Worm (Caenorhabditis elegans) whole organism, young adult: ENCODE measurements around the gene ogr-2.

Source experiments
- B0261.1 ChIP-seq: sonication (generic microtip); optimal IDR thresholded peaks from 2 replicates; lab custom pipeline; 2016; ENCODE audit warnings: mild to moderate bottlenecking, missing genetic modification characterization, moderate library complexity, missing compliant biosample characterization
- B0336.3 ChIP-seq: fragments of 200-800 bp; sonication (Bioruptor generic); IDR thresholded peaks from 2 replicates; pipeline ENCODE4 v1.3.6; 2022; ENCODE audit warnings: missing genetic modification characterization, missing compliant biosample characterization
- F57A8.1 ChIP-seq: fragments of 200-800 bp; sonication (Bioruptor generic); optimal IDR thresholded peaks from 2 replicates; lab custom pipeline; 2018; ENCODE audit warnings: mild to moderate bottlenecking, missing genetic modification characterization, moderate library complexity, missing compliant biosample characterization
- T07F8.4 ChIP-seq: sonication (generic microtip); optimal IDR thresholded peaks from 2 replicates; lab custom pipeline; 2016; ENCODE audit warnings: mild to moderate bottlenecking, missing genetic modification characterization, moderate library complexity, missing compliant biosample characterization
- T26A5.8 ChIP-seq: sonication (generic microtip); optimal IDR thresholded peaks from 2 replicates; lab custom pipeline; 2016; ENCODE audit warnings: missing genetic modification characterization, missing compliant biosample characterization
- Y53F4B.3 ChIP-seq: fragments of 200-800 bp; sonication (Bioruptor generic); IDR thresholded peaks from 2 replicates; pipeline ENCODE4 v1.3.6; 2022; ENCODE audit warnings: missing genetic modification reagents, missing genetic modification characterization, missing compliant biosample characterization
- Y53G8AR.9 ChIP-seq: fragments of 200-800 bp; sonication (Bioruptor generic); conservative IDR thresholded peaks from 2 replicates; pipeline ENCODE4 v1.3.6; 2022; ENCODE audit warnings: missing genetic modification reagents, missing genetic modification characterization, missing compliant biosample characterization
- Y67H2A.10 ChIP-seq: fragments of 200-800 bp; sonication (Bioruptor generic); conservative IDR thresholded peaks from 2 replicates; pipeline ENCODE4 v1.3.6; 2022; ENCODE audit warnings: missing genetic modification reagents, missing genetic modification characterization, missing compliant biosample characterization
- Y95B8A.8 ChIP-seq: fragments of 200-800 bp; sonication (Bioruptor generic); IDR thresholded peaks from 2 replicates; pipeline ENCODE4 v1.3.6; 2022; ENCODE audit warnings: missing genetic modification reagents, missing genetic modification characterization, missing compliant biosample characterization
- aptf-2 ChIP-seq: fragments of 200-800 bp; sonication (Bioruptor generic); conservative IDR thresholded peaks from 2 replicates; pipeline ENCODE4 v1.3.6; 2022; ENCODE audit warnings: missing genetic modification reagents, missing genetic modification characterization, missing compliant biosample characterization
- attf-3 ChIP-seq: fragments of 200-800 bp; sonication (Bioruptor generic); conservative IDR thresholded peaks from 2 replicates; pipeline ENCODE4 v1.3.6; 2022; ENCODE audit warnings: missing genetic modification reagents, missing genetic modification characterization, missing compliant biosample characterization
- ccch-3 ChIP-seq: fragments of 200-800 bp; sonication (Bioruptor generic); optimal IDR thresholded peaks from 2 replicates; lab custom pipeline; 2018; ENCODE audit warnings: mild to moderate bottlenecking, missing genetic modification characterization, missing compliant biosample characterization
- cebp-1 ChIP-seq, 2 experiments: fragments of 200-800 bp in 1 of 2; sonication (Bioruptor generic) in 1 of 2; sonication (generic microtip) in 1 of 2; IDR thresholded peaks in 1 of 2; optimal IDR thresholded peaks in 1 of 2; 2 replicates each; pipeline versions ENCODE4 v1.3.6 to Lab custom; 2017 to 2022; ENCODE audit warnings: missing compliant biosample characterization in 2 of 2, missing genetic modification characterization in 2 of 2, mild to moderate bottlenecking in 1 of 2, missing genetic modification reagents in 1 of 2, moderate library complexity in 1 of 2
- dox-1 ChIP-seq: fragments of 200-800 bp; sonication (Bioruptor generic); IDR thresholded peaks from 2 replicates; pipeline ENCODE4 v1.3.6; 2022; ENCODE audit warnings: missing genetic modification reagents, missing genetic modification characterization, missing compliant biosample characterization
- efl-1 ChIP-seq: fragments of 150-350 bp; optimal IDR thresholded peaks from 2 replicates; lab custom pipeline; 2014; ENCODE audit warnings: missing biosample characterization, missing genetic modification reagents, missing genetic modification characterization
- egl-44 ChIP-seq: fragments of 200-800 bp; sonication (Bioruptor generic); IDR thresholded peaks from 2 replicates; pipeline ENCODE4 v1.3.6; 2022; ENCODE audit warnings: missing genetic modification reagents, missing genetic modification characterization, missing compliant biosample characterization
- ekl-4 ChIP-seq: fragments of 200-800 bp; sonication (Bioruptor generic); IDR thresholded peaks from 2 replicates; pipeline ENCODE4 v1.3.6; 2022; ENCODE audit warnings: missing genetic modification reagents, missing genetic modification characterization, missing compliant biosample characterization
- gei-17 ChIP-seq: fragments of 200-800 bp; sonication (Bioruptor generic); optimal IDR thresholded peaks from 2 replicates; lab custom pipeline; 2018; ENCODE audit warnings: mild to moderate bottlenecking, missing genetic modification characterization, missing compliant biosample characterization
- him-1 ChIP-seq: sonication (generic microtip); optimal IDR thresholded peaks from 2 replicates; lab custom pipeline; 2016; ENCODE audit warnings: missing genotype, missing genetic modification reagents, missing genetic modification characterization, missing compliant biosample characterization
- hlh-12 ChIP-seq: sonication (generic microtip); optimal IDR thresholded peaks from 2 replicates; lab custom pipeline; 2016; ENCODE audit warnings: missing genetic modification characterization, missing compliant biosample characterization
- hlh-26 ChIP-seq: fragments of 200-800 bp; sonication (Bioruptor generic); conservative IDR thresholded peaks from 2 replicates; pipeline ENCODE4 v1.3.6; 2022; ENCODE audit warnings: missing genetic modification reagents, missing genetic modification characterization, missing compliant biosample characterization
- let-607 ChIP-seq, 2 experiments: fragments of 200-800 bp in 1 of 2; sonication (Bioruptor generic) in 1 of 2; sonication (generic microtip) in 1 of 2; optimal IDR thresholded peaks; 2 replicates each; lab custom pipeline; 2016 to 2018; ENCODE audit warnings: mild to moderate bottlenecking in 2 of 2, missing compliant biosample characterization in 2 of 2, missing genetic modification characterization in 2 of 2, moderate library complexity in 2 of 2, missing genotype in 1 of 2
- lin-26 ChIP-seq: fragments of 200-800 bp; sonication (Bioruptor generic); IDR thresholded peaks from 2 replicates; pipeline ENCODE4 v1.3.6; 2022; ENCODE audit warnings: missing genetic modification reagents, missing genetic modification characterization, missing compliant biosample characterization
- lin-40 ChIP-seq: sonication (generic microtip); optimal IDR thresholded peaks from 2 replicates; lab custom pipeline; 2016; ENCODE audit warnings: missing genetic modification characterization, mild to moderate bottlenecking, missing compliant biosample characterization, missing genotype, missing genetic modification reagents
- madf-6 ChIP-seq: fragments of 200-800 bp; sonication (Bioruptor generic); IDR thresholded peaks from 2 replicates; pipeline ENCODE4 v1.3.6; 2022; ENCODE audit warnings: missing genetic modification reagents, missing genetic modification characterization, missing compliant biosample characterization
- mes-4 ChIP-seq: sonication (generic microtip); optimal IDR thresholded peaks from 2 replicates; lab custom pipeline; 2016; ENCODE audit warnings: missing genotype, missing genetic modification characterization, missing compliant biosample characterization
- nfyb-1 ChIP-seq: fragments of 200-800 bp; sonication (Bioruptor generic); IDR thresholded peaks from 2 replicates; pipeline ENCODE4 v1.3.6; 2022; ENCODE audit warnings: missing genetic modification reagents, missing genetic modification characterization, missing compliant biosample characterization
- nhr-80 ChIP-seq: sonication (generic microtip); optimal IDR thresholded peaks from 2 replicates; lab custom pipeline; 2016; ENCODE audit warnings: missing genetic modification characterization, missing compliant biosample characterization
- rcor-1 ChIP-seq: fragments of 200-800 bp; sonication (Bioruptor generic); IDR thresholded peaks from 2 replicates; pipeline ENCODE4 v1.3.6; 2022; ENCODE audit warnings: missing genetic modification reagents, missing genetic modification characterization, missing compliant biosample characterization
- rpc-1 ChIP-seq, 2 experiments: fragments of 150-350 bp in 1 of 2; sonication (generic microtip) in 1 of 2; optimal IDR thresholded peaks; 2 replicates each; lab custom pipeline; 2014 to 2018; ENCODE audit warnings: missing biosample characterization in 1 of 2, missing genetic modification characterization in 1 of 2, missing genetic modification reagents in 1 of 2, missing genotype in 1 of 2
- somi-1 ChIP-seq: fragments of 200-800 bp; sonication (Bioruptor generic); optimal IDR thresholded peaks from 2 replicates; lab custom pipeline; 2018; ENCODE audit warnings: mild to moderate bottlenecking, missing genetic modification characterization, missing compliant biosample characterization
- ztf-25 ChIP-seq: fragments of 200-800 bp; sonication (Bioruptor generic); IDR thresholded peaks from 2 replicates; pipeline ENCODE4 v1.3.6; 2022; ENCODE audit warnings: missing genetic modification reagents, missing genetic modification characterization, missing compliant biosample characterization
- ztf-3 ChIP-seq: fragments of 200-800 bp; sonication (Bioruptor generic); optimal IDR thresholded peaks from 2 replicates; lab custom pipeline; 2018; ENCODE audit warnings: mild to moderate bottlenecking, missing genetic modification characterization, missing compliant biosample characterization
- ztf-6 ChIP-seq: fragments of 200-800 bp; sonication (Bioruptor generic); IDR thresholded peaks from 2 replicates; pipeline ENCODE4 v1.3.6; 2022; ENCODE audit warnings: missing genetic modification reagents, missing genetic modification characterization, missing compliant biosample characterization

ogr-2 gene

ce11 chrII:10019669-10020068, 21.3 kb upstream of the ogr-2 start (continued):
- TF ChIP-seq rpc-1 (optimal IDR thresholded peaks at IDR 0.05; lab: Kevin White, UChicago), result no peak
- TF ChIP-seq rpc-1 (tag; optimal IDR thresholded peaks at IDR 0.05; lab: Kevin White, UChicago), result no peak
- no peak for TF ChIP-seq T26A5.8 (tag; lab: Kevin White, UChicago)
- TF ChIP-seq madf-6 (GFP tag; lab: Robert Waterston, UW), result no peak
- peak; percentile 23 for TF ChIP-seq nhr-80
- TF ChIP-seq attf-3 (GFP tag; lab: Robert Waterston, UW), result no peak
- no peak for TF ChIP-seq ccch-3 (GFP tag; lab: Kevin White, UChicago)
- no peak for TF ChIP-seq aptf-2
- TF ChIP-seq cebp-1 (GFP tag; IDR thresholded peaks at IDR 0.05; lab: Robert Waterston, UW), result no peak
- TF ChIP-seq cebp-1 (tag; optimal IDR thresholded peaks at IDR 0.05; lab: Kevin White, UChicago), result peak; percentile 49
- TF ChIP-seq ztf-6, result no peak
- no peak for TF ChIP-seq efl-1 (GFP tag; lab: Kevin White, UChicago)
- no peak for TF ChIP-seq gei-17
- TF ChIP-seq hlh-26, result no peak
- no peak for TF ChIP-seq dox-1
- no peak for TF ChIP-seq Y67H2A.10
- no peak for TF ChIP-seq Y53G8AR.9
- TF ChIP-seq Y95B8A.8 (GFP tag; lab: Robert Waterston, UW), result no peak
- no peak for TF ChIP-seq Y53F4B.3 (GFP tag; lab: Robert Waterston, UW)
- no peak for TF ChIP-seq rcor-1 (GFP tag; lab: Robert Waterston, UW)
- TF ChIP-seq him-1, result no peak

ce11 chrII:10021749-10022148, 19.2 kb upstream of the ogr-2 start:
- no peak for TF ChIP-seq ztf-25 (GFP tag; lab: Robert Waterston, UW)
- no peak for TF ChIP-seq lin-26 (GFP tag; lab: Robert Waterston, UW)
- TF ChIP-seq lin-40 (tag; lab: Kevin White, UChicago), result no peak
- no peak for TF ChIP-seq hlh-12 (tag; lab: Kevin White, UChicago)
- TF ChIP-seq let-607 (tag; optimal IDR thresholded peaks at IDR 0.05; lab: Kevin White, UChicago), result no peak
- TF ChIP-seq nfyb-1, result no peak
- TF ChIP-seq him-1, result no peak
- no peak for TF ChIP-seq B0261.1 (tag; lab: Kevin White, UChicago)
- TF ChIP-seq ekl-4, result no peak
- TF ChIP-seq T07F8.4 (tag; lab: Kevin White, UChicago), result no peak
- no peak for TF ChIP-seq Y53F4B.3 (GFP tag; lab: Robert Waterston, UW)
- TF ChIP-seq somi-1 (GFP tag; lab: Kevin White, UChicago), result no peak
- no peak for TF ChIP-seq B0336.3 (GFP tag; lab: Robert Waterston, UW)

ce11 chrII:10025059-10025458, 15.9 kb upstream of the ogr-2 start:
- TF ChIP-seq egl-44 (GFP tag; lab: Robert Waterston, UW), result no peak
- TF ChIP-seq F57A8.1 (GFP tag; lab: Kevin White, UChicago), result no peak
- no peak for TF ChIP-seq mes-4 (tag; lab: Kevin White, UChicago)
- TF ChIP-seq, all 124 proteins: peak for 0

- TF ChIP-seq ztf-3 (GFP tag; lab: Kevin White, UChicago), result no peak
- TF ChIP-seq nhr-80, result peak; percentile 33
Observed at ce11 chrII:10028195-10028594, 12.7 kb upstream of the ogr-2 start, which contains the start of gene F52H3.6. TSS of gene F52H3.6 (minus strand) at chrII:10028422.
